Worm (Caenorhabditis elegans) whole organism, L1 larva: Measurements from ENCODE around the gene C30G7.5.
A peak's percentile ranks its signal among the peaks of the same experiment; 100 is the strongest.

Source experiments
- C16A3.4 ChIP-seq: fragments of 150-350 bp; optimal IDR thresholded peaks from 2 replicates; lab custom pipeline; 2014; ENCODE audit warnings: missing biosample characterization, missing genetic modification characterization
- F16B12.6 ChIP-seq: fragments of 150-350 bp; optimal IDR thresholded peaks from 2 replicates; lab custom pipeline; 2014; ENCODE audit warnings: missing biosample characterization, missing genetic modification characterization
- aha-1 ChIP-seq: fragments of 150-350 bp; optimal IDR thresholded peaks from 2 replicates; lab custom pipeline; 2014; ENCODE audit warnings: missing biosample characterization, missing genetic modification characterization
- ama-1 ChIP-seq: fragments of 150-350 bp; optimal IDR thresholded peaks from 2 replicates; lab custom pipeline; 2014
- ceh-8 ChIP-seq: fragments of 200-800 bp; sonication (Bioruptor generic); optimal IDR thresholded peaks from 2 replicates; lab custom pipeline; 2018; ENCODE audit warnings: mild to moderate bottlenecking, missing genetic modification characterization, moderate library complexity, missing compliant biosample characterization
- ceh-82 ChIP-seq, 3 experiments: fragments of 150-350 bp in 1 of 3; sonication (generic microtip) in 2 of 3; optimal IDR thresholded peaks; 2 replicates each; lab custom pipeline; 2014 to 2017; ENCODE audit warnings: missing biosample characterization in 3 of 3, missing genetic modification characterization in 3 of 3
- ceh-90 ChIP-seq: sonication (generic microtip); optimal IDR thresholded peaks from 2 replicates; lab custom pipeline; 2016; ENCODE audit warnings: missing genetic modification characterization, missing compliant biosample characterization
- ces-1 ChIP-seq: fragments of 150-350 bp; optimal IDR thresholded peaks from 2 replicates; lab custom pipeline; 2014; ENCODE audit warnings: missing biosample characterization, missing genetic modification reagents, missing genetic modification characterization
- dpl-1 ChIP-seq, 3 experiments: fragments of 150-350 bp in 2 of 3; sonication (generic microtip) in 1 of 3; optimal IDR thresholded peaks; 2 replicates each; lab custom pipeline; 2014 to 2017; ENCODE audit warnings: missing biosample characterization in 3 of 3, missing genetic modification characterization in 3 of 3, missing genetic modification reagents in 3 of 3
- dsc-1 ChIP-seq: sonication (generic microtip); optimal IDR thresholded peaks from 2 replicates; lab custom pipeline; 2016; ENCODE audit warnings: mild to moderate bottlenecking, missing genetic modification characterization, missing compliant biosample characterization
- efl-1 ChIP-seq, 4 experiments: fragments of 150-350 bp; optimal IDR thresholded peaks in 3 of 4; peaks in 1 of 4; 1 replicate in 1 of 4; 2 replicates in 3 of 4; lab custom pipeline; 2014; ENCODE audit warnings: missing biosample characterization in 2 of 4, missing genetic modification characterization in 2 of 4, missing genetic modification reagents in 2 of 4
- elt-3 ChIP-seq, 6 experiments: fragments of 150-350 bp in 1 of 6; sonication (generic microtip); optimal IDR thresholded peaks; 2 replicates each; lab custom pipeline; 2017 to 2018; ENCODE audit warnings: missing biosample characterization in 6 of 6, missing genetic modification characterization in 6 of 6, inconsistent platforms in 1 of 6
- fkh-4 ChIP-seq: sonication (generic microtip); optimal IDR thresholded peaks from 2 replicates; lab custom pipeline; 2016; ENCODE audit warnings: missing compliant biosample characterization, missing genetic modification characterization, borderline replicate concordance
- fos-1 ChIP-seq: fragments of 150-350 bp; optimal IDR thresholded peaks from 2 replicates; lab custom pipeline; 2014; ENCODE audit warnings: missing biosample characterization, missing genetic modification characterization
- hlh-4 ChIP-seq: sonication (generic microtip); optimal IDR thresholded peaks from 2 replicates; lab custom pipeline; 2016; ENCODE audit warnings: mild to moderate bottlenecking, missing genetic modification characterization, missing compliant biosample characterization
- lin-13 ChIP-seq: fragments of 150-350 bp; optimal IDR thresholded peaks from 2 replicates; lab custom pipeline; 2014; ENCODE audit warnings: missing biosample characterization, missing genetic modification reagents, missing genetic modification characterization
- lin-15B ChIP-seq: fragments of 150-350 bp; sonication (generic microtip); optimal IDR thresholded peaks from 3 replicates; lab custom pipeline; 2014; ENCODE audit warnings: missing biosample characterization, missing genetic modification characterization
- lin-35 ChIP-seq, 2 experiments: fragments of 150-350 bp; optimal IDR thresholded peaks; 2 replicates each; lab custom pipeline; 2014; ENCODE audit warnings: missing biosample characterization in 2 of 2, missing genetic modification characterization in 2 of 2, missing genetic modification reagents in 2 of 2
- lir-3 ChIP-seq: sonication (generic microtip); optimal IDR thresholded peaks from 2 replicates; lab custom pipeline; 2016; ENCODE audit warnings: mild to moderate bottlenecking, missing genetic modification characterization, moderate library complexity, missing compliant biosample characterization; ENCODE audit not compliant: poor library complexity
- lsy-2 ChIP-seq, 2 experiments: fragments of 150-350 bp; optimal IDR thresholded peaks; 2 replicates each; lab custom pipeline; 2014; ENCODE audit warnings: missing biosample characterization in 2 of 2, missing genetic modification characterization in 2 of 2
- nhr-11 ChIP-seq: fragments of 150-350 bp; optimal IDR thresholded peaks from 2 replicates; lab custom pipeline; 2014; ENCODE audit warnings: missing biosample characterization, missing genetic modification characterization
- nhr-19 ChIP-seq: fragments of 200-800 bp; sonication (Bioruptor generic); conservative IDR thresholded peaks from 2 replicates; pipeline ENCODE4 v1.3.6; 2022; ENCODE audit warnings: missing genetic modification characterization, missing compliant biosample characterization
- nhr-20 ChIP-seq: sonication (generic microtip); optimal IDR thresholded peaks from 2 replicates; lab custom pipeline; 2016; ENCODE audit warnings: mild to moderate bottlenecking, missing genetic modification characterization, missing compliant biosample characterization
- nhr-47 ChIP-seq: sonication (generic microtip); optimal IDR thresholded peaks from 2 replicates; lab custom pipeline; 2016; ENCODE audit warnings: mild to moderate bottlenecking, missing genetic modification characterization, moderate library complexity, missing compliant biosample characterization
- nhr-71 ChIP-seq: sonication (generic microtip); optimal IDR thresholded peaks from 2 replicates; lab custom pipeline; 2016; ENCODE audit warnings: mild to moderate bottlenecking, missing genetic modification characterization, moderate library complexity, missing compliant biosample characterization
- nhr-85 ChIP-seq: sonication (generic microtip); peaks from one replicate; lab custom pipeline; 2016; ENCODE audit warnings: missing genetic modification characterization, inconsistent platforms, missing compliant biosample characterization
- nhr-90 ChIP-seq: sonication (generic microtip); optimal IDR thresholded peaks from 2 replicates; lab custom pipeline; 2016; ENCODE audit warnings: mild to moderate bottlenecking, missing genetic modification characterization, missing compliant biosample characterization; ENCODE audit not compliant: poor library complexity
- rnt-1 ChIP-seq: sonication (generic microtip); optimal IDR thresholded peaks from 2 replicates; lab custom pipeline; 2016; ENCODE audit warnings: mild to moderate bottlenecking, missing genetic modification characterization, moderate library complexity, missing compliant biosample characterization
- skn-1 ChIP-seq: fragments of 150-350 bp; optimal IDR thresholded peaks from 2 replicates; lab custom pipeline; 2014; ENCODE audit warnings: missing biosample characterization, missing genetic modification characterization
- snu-23 ChIP-seq: sonication (generic microtip); optimal IDR thresholded peaks from 2 replicates; lab custom pipeline; 2016; ENCODE audit warnings: missing genetic modification characterization, missing compliant biosample characterization
- sox-4 ChIP-seq: sonication (generic microtip); optimal IDR thresholded peaks from 2 replicates; lab custom pipeline; 2016; ENCODE audit warnings: missing genetic modification characterization, missing compliant biosample characterization
- swsn-7 ChIP-seq: sonication (generic microtip); optimal IDR thresholded peaks from 2 replicates; lab custom pipeline; 2016; ENCODE audit warnings: missing genetic modification characterization, missing compliant biosample characterization
- tbx-2 ChIP-seq: sonication (generic microtip); optimal IDR thresholded peaks from 2 replicates; lab custom pipeline; 2016; ENCODE audit warnings: missing genetic modification characterization, missing compliant biosample characterization
- tlp-1 ChIP-seq: fragments of 150-350 bp; optimal IDR thresholded peaks from 2 replicates; lab custom pipeline; 2014; ENCODE audit warnings: missing biosample characterization, missing genetic modification characterization
- unc-86 ChIP-seq: sonication (generic microtip); optimal IDR thresholded peaks from 2 replicates; lab custom pipeline; 2016; ENCODE audit warnings: missing genetic modification characterization, missing compliant biosample characterization
- unc-98 ChIP-seq: fragments of 200-800 bp; sonication (Bioruptor generic); IDR thresholded peaks from 2 replicates; pipeline ENCODE4 v1.3.6; 2022; ENCODE audit warnings: missing genetic modification characterization, missing compliant biosample characterization
- xbp-1 ChIP-seq: sonication (generic microtip); optimal IDR thresholded peaks from 2 replicates; lab custom pipeline; 2016; ENCODE audit warnings: missing genetic modification characterization, missing compliant biosample characterization
- zag-1 ChIP-seq: fragments of 150-350 bp; optimal IDR thresholded peaks from 2 replicates; lab custom pipeline; 2014; ENCODE audit warnings: missing biosample characterization, missing genetic modification characterization
- zip-4 ChIP-seq: fragments of 200-800 bp; sonication (Bioruptor generic); optimal IDR thresholded peaks from 2 replicates; lab custom pipeline; 2018; ENCODE audit warnings: mild to moderate bottlenecking, missing genetic modification characterization, moderate library complexity, missing compliant biosample characterization
- ztf-11 ChIP-seq, 2 experiments: sonication (generic microtip); optimal IDR thresholded peaks; 2 replicates each; lab custom pipeline; 2016 to 2017; ENCODE audit warnings: missing genetic modification characterization in 2 of 2, missing biosample characterization in 1 of 2, missing compliant biosample characterization in 1 of 2
- ztf-4 ChIP-seq: fragments of 150-350 bp; optimal IDR thresholded peaks from 2 replicates; lab custom pipeline; 2014; ENCODE audit warnings: missing biosample characterization, missing genetic modification characterization

Gene C30G7.5

ce11 chrV:14992627-14993117, 38.1 kb upstream of the C30G7.5 start, which contains the start of gene T01C3.3:
Gene T01C3.3, minus strand, starts transcription at chrV:14992677.
- no peak for TF ChIP-seq fos-1 (tag; lab: Kevin White, UChicago)
- no peak for TF ChIP-seq ama-1 (lab: Kevin White, UChicago)
- TF ChIP-seq skn-1 (tag; lab: Kevin White, UChicago), result no peak
- TF ChIP-seq hlh-4 (tag; lab: Kevin White, UChicago), result no peak
- TF ChIP-seq lin-35 (GFP tag; optimal IDR thresholded peaks at IDR 0.05; lab: Kevin White, UChicago), result no peak
- no peak for TF ChIP-seq lsy-2 (tag; optimal IDR thresholded peaks at IDR 0.05; lab: Kevin White, UChicago)
- no peak for TF ChIP-seq nhr-11 (tag; lab: Kevin White, UChicago)
- TF ChIP-seq ztf-4 (tag; lab: Kevin White, UChicago), result no peak
- TF ChIP-seq, all 84 proteins: peak for 0

ce11 chrV:14991489-14991888, 37.0 kb upstream of the C30G7.5 start:
- TF ChIP-seq swsn-7 (tag; lab: Kevin White, UChicago), result no peak
- TF ChIP-seq unc-98 (GFP tag; lab: Robert Waterston, UW), result no peak
- no peak for TF ChIP-seq efl-1 (optimal IDR thresholded peaks at IDR 0.05; lab: Kevin White, UChicago)
- TF ChIP-seq efl-1 (GFP tag; optimal IDR thresholded peaks at IDR 0.05 in 1 of 2; lab: Kevin White, UChicago), result peak in 1 of 2 experiments; percentile 45
- TF ChIP-seq ces-1, result no peak
- TF ChIP-seq, all 84 proteins: peak for 1

- peak; percentile 25 for TF ChIP-seq dsc-1 (tag; lab: Kevin White, UChicago)
- TF ChIP-seq nhr-90 (tag; lab: Kevin White, UChicago), result peak; percentile 16
- TF ChIP-seq nhr-47 (tag; lab: Kevin White, UChicago), result peak; percentile 48
- no peak for TF ChIP-seq sox-4
- peak in 1 of 6 experiments; percentile 7 for TF ChIP-seq elt-3 (tag; optimal IDR thresholded peaks at IDR 0.05; lab: Kevin White, UChicago)
- TF ChIP-seq fkh-4, result no peak
- TF ChIP-seq nhr-11 (tag; lab: Kevin White, UChicago), result no peak
- TF ChIP-seq ztf-11 (tag; optimal IDR thresholded peaks at IDR 0.05; lab: Kevin White, UChicago), result no peak
- TF ChIP-seq nhr-20 (tag; lab: Kevin White, UChicago), result peak; percentile 35
- TF ChIP-seq nhr-71, result peak; percentile 50
- TF ChIP-seq ceh-82 (tag; optimal IDR thresholded peaks at IDR 0.05; lab: Kevin White, UChicago), result peak in 2 of 3 experiments; percentile 29 to 44
- TF ChIP-seq lin-35 (GFP tag; optimal IDR thresholded peaks at IDR 0.05; lab: Kevin White, UChicago), result peak; percentile 82 to 92
- TF ChIP-seq xbp-1, result peak; percentile 33
- TF ChIP-seq lin-15B, result peak; percentile 24
- no peak for TF ChIP-seq ceh-90 (tag; lab: Kevin White, UChicago)
- TF ChIP-seq efl-1 (optimal IDR thresholded peaks at IDR 0.05; lab: Kevin White, UChicago), result peak; percentile 26 to 86
- peak; percentile 87 to 98 for TF ChIP-seq efl-1 (GFP tag; optimal IDR thresholded peaks at IDR 0.05 in 1 of 2; lab: Kevin White, UChicago)
- TF ChIP-seq rnt-1 (tag; lab: Kevin White, UChicago), result peak; percentile 40
- peak; percentile 43 for TF ChIP-seq swsn-7 (tag; lab: Kevin White, UChicago)
- peak; percentile 53 to 74 for TF ChIP-seq lsy-2 (tag; optimal IDR thresholded peaks at IDR 0.05; lab: Kevin White, UChicago)
- TF ChIP-seq aha-1, result no peak
- no peak for TF ChIP-seq tlp-1
- TF ChIP-seq C16A3.4, result peak; percentile 18
- no peak for TF ChIP-seq lin-13 (GFP tag; lab: Kevin White, UChicago)
- peak; percentile 56 for TF ChIP-seq snu-23
- TF ChIP-seq nhr-85 (tag; lab: Kevin White, UChicago), result peak; percentile 4
- TF ChIP-seq skn-1 (tag; lab: Kevin White, UChicago), result peak; percentile 23
- TF ChIP-seq F16B12.6, result peak; percentile 17
- no peak for TF ChIP-seq zip-4 (GFP tag; lab: Kevin White, UChicago)
- no peak for TF ChIP-seq lir-3
- TF ChIP-seq tbx-2, result peak; percentile 22
- TF ChIP-seq zag-1, result no peak
- TF ChIP-seq nhr-19, result peak; percentile 9; the same call in 1 of the 2 replicates
- peak; percentile 76 to 89 (median 85) for TF ChIP-seq dpl-1 (GFP tag; optimal IDR thresholded peaks at IDR 0.05; lab: Kevin White, UChicago)
- TF ChIP-seq ama-1 (lab: Kevin White, UChicago), result no peak
- TF ChIP-seq unc-86, result peak; percentile 12
- no peak for TF ChIP-seq ceh-8 (GFP tag; lab: Kevin White, UChicago)
Observed at ce11 chrV:14990843-14991242, 36.3 kb upstream of the C30G7.5 start, which contains the start of the genes cdt-2 and T01C3.2. Gene cdt-2, minus strand, starts transcription at chrV:14991126. Gene T01C3.2, plus strand, starts transcription at chrV:14991168.
